Worm (Caenorhabditis elegans) whole organism, mixed stage, embryonic: ENCODE data around the gene gpdh-2.

Experiments used
- ceh-39 ChIP-seq: fragments of 150-350 bp; optimal IDR thresholded peaks from 2 replicates; lab custom pipeline; 2014; ENCODE audit warnings: missing biosample characterization, missing genetic modification characterization
- ceh-43 ChIP-seq: fragments of 200-800 bp; sonication (Bioruptor generic); optimal IDR thresholded peaks from 2 replicates; lab custom pipeline; 2018; ENCODE audit warnings: mild to moderate bottlenecking, missing genetic modification characterization, moderate library complexity, missing compliant biosample characterization
- ceh-83 ChIP-seq: fragments of 200-800 bp; sonication (Bioruptor generic); optimal IDR thresholded peaks from 2 replicates; lab custom pipeline; 2018; ENCODE audit warnings: mild to moderate bottlenecking, missing genetic modification characterization, missing compliant biosample characterization
- ces-1 ChIP-seq: fragments of 150-350 bp; optimal IDR thresholded peaks from 2 replicates; lab custom pipeline; 2014; ENCODE audit warnings: missing biosample characterization, missing genetic modification reagents, missing genetic modification characterization
- cnd-1 ChIP-seq: fragments of 200-800 bp; sonication (Bioruptor generic); optimal IDR thresholded peaks from 2 replicates; lab custom pipeline; 2018; ENCODE audit warnings: mild to moderate bottlenecking, missing genetic modification characterization, missing compliant biosample characterization
- drap-1 ChIP-seq: fragments of 200-800 bp; sonication (Bioruptor generic); optimal IDR thresholded peaks from 3 replicates; lab custom pipeline; 2018; ENCODE audit warnings: mild to moderate bottlenecking, missing genetic modification characterization, missing compliant biosample characterization
- elt-1 ChIP-seq: sonication (generic microtip); optimal IDR thresholded peaks from 2 replicates; lab custom pipeline; 2017; ENCODE audit warnings: missing genetic modification characterization, mild to moderate bottlenecking, missing compliant biosample characterization, antibody characterized with exemption, moderate library complexity, borderline replicate concordance; ENCODE audit not compliant: insufficient read depth
- flh-1 ChIP-seq: fragments of 200-800 bp; sonication (Bioruptor generic); optimal IDR thresholded peaks from 2 replicates; lab custom pipeline; 2018; ENCODE audit warnings: mild to moderate bottlenecking, missing genetic modification characterization, moderate library complexity, missing compliant biosample characterization
- ham-2 ChIP-seq: fragments of 200-800 bp; sonication (Bioruptor generic); optimal IDR thresholded peaks from 2 replicates; lab custom pipeline; 2018; ENCODE audit warnings: mild to moderate bottlenecking, missing genetic modification characterization, missing compliant biosample characterization
- hlh-1 ChIP-seq: fragments of 150-350 bp; optimal IDR thresholded peaks from 2 replicates; lab custom pipeline; 2014; ENCODE audit warnings: missing biosample characterization, missing genetic modification reagents, missing genetic modification characterization
- lin-13 ChIP-seq: fragments of 150-350 bp; optimal IDR thresholded peaks from 2 replicates; lab custom pipeline; 2014; ENCODE audit warnings: missing biosample characterization, missing genetic modification characterization
- lin-32 ChIP-seq: fragments of 200-800 bp; sonication (Bioruptor generic); optimal IDR thresholded peaks from 2 replicates; lab custom pipeline; 2018; ENCODE audit warnings: mild to moderate bottlenecking, missing genetic modification characterization, missing compliant biosample characterization
- lsy-2 ChIP-seq: fragments of 150-350 bp; optimal IDR thresholded peaks from 2 replicates; lab custom pipeline; 2014; ENCODE audit warnings: missing biosample characterization, missing genetic modification characterization
- mab-5 ChIP-seq: fragments of 150-350 bp; optimal IDR thresholded peaks from 2 replicates; lab custom pipeline; 2014; ENCODE audit warnings: missing biosample characterization, missing genetic modification characterization
- mep-1 ChIP-seq: fragments of 150-350 bp; optimal IDR thresholded peaks from 2 replicates; lab custom pipeline; 2017; ENCODE audit warnings: missing biosample characterization, missing genetic modification reagents, missing genetic modification characterization, inconsistent platforms
- nhr-12 ChIP-seq: fragments of 150-350 bp; optimal IDR thresholded peaks from 2 replicates; lab custom pipeline; 2014; ENCODE audit warnings: missing biosample characterization, missing genetic modification characterization
- nhr-2 ChIP-seq: fragments of 150-350 bp; optimal IDR thresholded peaks from 2 replicates; lab custom pipeline; 2014; ENCODE audit warnings: missing biosample characterization, missing genetic modification characterization
- nhr-237 ChIP-seq: fragments of 150-350 bp; optimal IDR thresholded peaks from 2 replicates; lab custom pipeline; 2014; ENCODE audit warnings: missing biosample characterization, missing genetic modification characterization
- nhr-28 ChIP-seq: fragments of 150-350 bp; optimal IDR thresholded peaks from 2 replicates; lab custom pipeline; 2014; ENCODE audit warnings: missing biosample characterization, missing genetic modification characterization
- nhr-76 ChIP-seq: sonication (generic microtip); optimal IDR thresholded peaks from 2 replicates; lab custom pipeline; 2017; ENCODE audit warnings: missing biosample characterization, missing genetic modification characterization
- pha-4 ChIP-seq: fragments of 150-350 bp; optimal IDR thresholded peaks from 2 replicates; lab custom pipeline; 2018; ENCODE audit warnings: missing biosample characterization, missing genetic modification reagents, missing genetic modification characterization
- sem-2 ChIP-seq: fragments of 200-800 bp; sonication (Bioruptor generic); optimal IDR thresholded peaks from 2 replicates; lab custom pipeline; 2018; ENCODE audit warnings: mild to moderate bottlenecking, missing genetic modification characterization, missing compliant biosample characterization
- sptf-1 ChIP-seq: sonication (generic microtip); optimal IDR thresholded peaks from 2 replicates; lab custom pipeline; 2017; ENCODE audit warnings: mild to moderate bottlenecking, missing genetic modification characterization, moderate library complexity, missing compliant biosample characterization
- tbx-8 ChIP-seq: fragments of 200-800 bp; sonication (Bioruptor generic); optimal IDR thresholded peaks from 2 replicates; lab custom pipeline; 2018; ENCODE audit warnings: mild to moderate bottlenecking, missing genetic modification characterization, moderate library complexity, missing compliant biosample characterization
- unc-120 ChIP-seq: sonication (generic microtip); optimal IDR thresholded peaks from 2 replicates; lab custom pipeline; 2017; ENCODE audit warnings: missing genetic modification characterization, missing compliant biosample characterization; ENCODE audit not compliant: poor library complexity, severe bottlenecking
- unc-62 ChIP-seq: fragments of 150-350 bp; optimal IDR thresholded peaks from 2 replicates; lab custom pipeline; 2014; ENCODE audit warnings: missing biosample characterization, missing genetic modification reagents, missing genetic modification characterization
- zip-8 ChIP-seq: fragments of 150-350 bp; optimal IDR thresholded peaks from 2 replicates; lab custom pipeline; 2014; ENCODE audit warnings: missing biosample characterization, missing genetic modification characterization
- ztf-11 ChIP-seq: fragments of 150-350 bp; optimal IDR thresholded peaks from 2 replicates; lab custom pipeline; 2014; ENCODE audit warnings: missing biosample characterization, missing genetic modification characterization

The gpdh-2 gene

DNA sequence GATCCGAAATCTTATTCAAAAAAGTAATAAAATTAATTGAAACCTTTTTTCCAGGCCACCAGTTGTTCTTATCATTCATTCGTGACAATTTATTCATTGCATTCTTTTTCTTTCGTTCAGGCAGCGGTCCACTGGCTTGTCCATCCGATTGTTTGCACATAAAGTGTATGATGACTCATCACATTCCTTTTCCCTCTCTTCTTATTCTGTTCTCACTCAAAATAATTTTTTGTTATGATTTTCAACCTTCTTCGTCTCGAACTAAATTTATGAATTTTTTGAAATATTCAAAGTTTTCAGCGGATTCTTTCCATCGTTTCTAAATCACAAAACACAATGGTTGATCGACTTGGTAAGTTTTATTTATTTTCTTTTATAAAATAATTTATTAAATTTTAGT is 28.5 kb downstream of the gpdh-2 start, which contains the start of gene ZK632.12:
ZK632.12 (plus strand) TSS at position 301 of the 400 bp plus-strand sequence.
- TF ChIP-seq nhr-2 (tag; lab: Kevin White, UChicago) (no peak), ceh-39 (tag; lab: Kevin White, UChicago) (no peak), ztf-11 (tag; lab: Kevin White, UChicago) (no peak), unc-62 (GFP tag; lab: Kevin White, UChicago) (no peak), elt-1 (tag; lab: Kevin White, UChicago) (no peak), ces-1 (GFP tag; lab: Kevin White, UChicago) (no peak), nhr-28 (tag; lab: Kevin White, UChicago) (no peak), sptf-1 (tag; lab: Kevin White, UChicago) (no peak), mep-1 (tag; lab: Kevin White, UChicago) (no peak), ham-2 (GFP tag; lab: Kevin White, UChicago) (no peak), mab-5 (tag; lab: Kevin White, UChicago) (no peak), tbx-8 (GFP tag; lab: Kevin White, UChicago) (no peak)
- TF ChIP-seq, all 35 proteins: peak for 0

DNA sequence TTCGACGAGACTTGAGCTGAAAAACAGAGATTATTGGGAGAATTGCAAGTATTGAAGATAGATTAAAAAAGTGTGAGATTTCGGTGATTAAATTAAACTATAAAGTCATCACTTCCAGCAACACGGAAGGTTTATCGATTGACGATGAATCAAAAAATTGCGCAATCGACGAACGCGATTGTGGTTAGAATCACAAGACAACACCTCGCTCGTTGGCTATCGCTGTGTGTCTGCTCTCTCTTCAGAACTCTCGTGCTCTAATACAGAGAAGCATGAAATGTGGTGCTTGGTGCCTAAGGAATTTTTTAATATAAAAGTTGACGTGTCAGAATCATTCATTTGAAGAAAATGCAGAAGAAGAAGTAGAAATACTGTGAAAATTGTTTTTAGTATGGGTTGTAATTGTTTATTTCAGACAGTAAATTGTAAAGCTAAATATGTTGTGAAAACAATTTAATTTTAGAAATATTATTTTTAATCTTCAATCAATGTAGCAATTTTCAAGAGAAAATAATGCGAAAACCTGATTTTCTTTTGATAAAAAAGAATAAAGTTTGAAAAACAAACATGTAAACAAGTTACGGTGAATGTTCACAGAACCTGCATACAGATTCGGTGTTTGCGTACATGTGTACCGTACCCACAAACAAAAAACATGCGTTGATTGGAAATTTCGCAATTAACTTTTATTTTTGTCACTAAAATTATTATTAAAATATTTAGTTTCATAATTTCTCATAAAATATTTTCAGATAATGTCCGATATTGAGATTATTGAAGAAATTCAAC is 31.6 kb downstream of the gpdh-2 start, which contains the start of the genes ZK632.10 and ZK632.11:
ZK632.10 (minus strand) TSS at position 560 of the 789 bp plus-strand sequence.
ZK632.11 (plus strand) TSS at position 753 of the 789 bp plus-strand sequence.
- TF ChIP-seq elt-1 (tag; lab: Kevin White, UChicago) = no peak
- peak; percentile 38 for TF ChIP-seq zip-8
- TF ChIP-seq mab-5 (tag; lab: Kevin White, UChicago) = no peak
- TF ChIP-seq unc-120 (tag; lab: Kevin White, UChicago) = no peak
- TF ChIP-seq lin-13 (tag; lab: Kevin White, UChicago) = no peak
- TF ChIP-seq nhr-2 (tag; lab: Kevin White, UChicago) = no peak
- peak; percentile 9 for TF ChIP-seq nhr-237 (tag; lab: Kevin White, UChicago)
- no peak for TF ChIP-seq drap-1 (GFP tag; lab: Kevin White, UChicago)
- TF ChIP-seq sptf-1 (tag; lab: Kevin White, UChicago) = no peak
- peak; percentile 96 for TF ChIP-seq lsy-2 (tag; lab: Kevin White, UChicago)
- TF ChIP-seq flh-1 (GFP tag; lab: Kevin White, UChicago) = no peak
- no peak for TF ChIP-seq ceh-83 (GFP tag; lab: Kevin White, UChicago)
- peak; percentile 61 for TF ChIP-seq ces-1 (GFP tag; lab: Kevin White, UChicago)
- TF ChIP-seq ceh-43 (GFP tag; lab: Kevin White, UChicago) = no peak
- TF ChIP-seq pha-4 (tag; lab: Kevin White, UChicago) = peak; percentile 76
- TF ChIP-seq cnd-1 (tag; lab: Kevin White, UChicago) = no peak
- no peak for TF ChIP-seq tbx-8 (GFP tag; lab: Kevin White, UChicago)
- no peak for TF ChIP-seq nhr-76 (tag; lab: Kevin White, UChicago)
- TF ChIP-seq unc-62 (GFP tag; lab: Kevin White, UChicago) = no peak
- no peak for TF ChIP-seq hlh-1 (tag; lab: Kevin White, UChicago)
- TF ChIP-seq ham-2 (GFP tag; lab: Kevin White, UChicago) = no peak
- no peak for TF ChIP-seq lin-32 (GFP tag; lab: Kevin White, UChicago)
- peak; percentile 4 for TF ChIP-seq mep-1 (tag; lab: Kevin White, UChicago)
- TF ChIP-seq, all 35 proteins: peak for 6

DNA sequence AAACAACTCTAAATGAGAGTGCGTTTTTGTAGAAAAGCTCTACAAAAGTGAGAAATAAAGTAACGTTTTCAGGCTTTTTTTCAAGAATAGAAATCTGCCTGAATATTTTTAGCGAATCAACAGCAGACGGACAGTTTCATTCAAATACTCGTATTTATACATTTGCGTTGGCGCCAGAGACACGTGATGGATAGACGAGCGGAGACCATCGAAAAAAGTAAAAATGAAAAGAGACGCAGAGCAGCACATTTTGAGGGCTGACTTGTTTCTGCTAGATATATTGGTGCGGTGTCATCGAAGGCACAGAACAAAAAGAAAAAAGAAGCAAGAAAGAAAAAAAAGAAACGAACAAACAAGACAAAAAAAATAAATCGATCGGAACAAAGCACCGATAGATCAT is 33.0 kb downstream of the gpdh-2 start:
- TF ChIP-seq flh-1 (GFP tag; lab: Kevin White, UChicago) (no peak), mep-1 (tag; lab: Kevin White, UChicago) (peak; percentile 3), sptf-1 (tag; lab: Kevin White, UChicago) (no peak), tbx-8 (GFP tag; lab: Kevin White, UChicago) (no peak)

DNA sequence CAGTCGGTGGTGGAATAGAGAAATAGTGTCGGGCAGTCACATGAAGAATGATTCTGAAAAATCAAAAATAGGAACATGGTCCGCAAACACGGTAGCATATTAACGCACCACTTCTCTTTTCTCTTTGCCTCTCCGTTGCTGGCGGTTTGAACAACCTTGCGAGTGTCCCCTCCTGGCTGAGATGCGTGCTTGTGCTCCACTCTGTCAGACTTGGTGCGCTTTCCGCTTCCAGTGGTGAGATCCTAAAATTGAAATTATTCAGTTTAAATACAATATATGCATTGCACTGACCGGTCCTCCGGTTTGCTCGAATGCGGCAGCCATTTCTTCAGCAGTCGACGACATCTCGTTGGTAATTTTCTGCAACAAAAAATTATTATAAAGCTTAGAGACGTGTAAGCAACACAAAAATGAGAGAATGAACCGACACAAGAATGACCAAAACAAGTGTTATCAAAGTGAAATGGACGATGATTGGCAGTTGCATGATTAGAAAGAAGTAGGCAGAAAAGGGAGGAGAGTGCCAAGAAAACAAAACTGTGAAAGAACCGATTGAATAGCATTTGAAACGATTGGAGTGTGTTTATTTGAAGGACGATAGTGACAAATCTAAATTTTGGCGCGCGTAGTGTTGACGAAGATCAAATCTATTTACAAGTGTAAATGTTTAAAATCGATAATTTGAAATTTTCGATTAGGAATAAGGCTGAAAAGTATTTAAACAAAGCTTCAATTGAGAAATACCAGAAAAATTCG is 33.7 kb downstream of the gpdh-2 start, which contains the start of gene ZK632.9:
ZK632.9 (minus strand) TSS at position 360 of the 756 bp plus-strand sequence.
- TF ChIP-seq cnd-1 (tag; lab: Kevin White, UChicago) = no peak
- TF ChIP-seq nhr-28 (tag; lab: Kevin White, UChicago) = no peak
- TF ChIP-seq hlh-1 (tag; lab: Kevin White, UChicago) = no peak
- no peak for TF ChIP-seq drap-1 (GFP tag; lab: Kevin White, UChicago)
- TF ChIP-seq sptf-1 (tag; lab: Kevin White, UChicago) = no peak
- TF ChIP-seq ceh-39 (tag; lab: Kevin White, UChicago) = no peak
- no peak for TF ChIP-seq nhr-12 (tag; lab: Kevin White, UChicago)
- no peak for TF ChIP-seq elt-1 (tag; lab: Kevin White, UChicago)
- no peak for TF ChIP-seq pha-4 (tag; lab: Kevin White, UChicago)
- TF ChIP-seq sem-2 (GFP tag; lab: Kevin White, UChicago) = no peak
- TF ChIP-seq ces-1 (GFP tag; lab: Kevin White, UChicago) = no peak
